Worm (Caenorhabditis elegans): ENCODE measurements around the gene bli-5.

DNA sequence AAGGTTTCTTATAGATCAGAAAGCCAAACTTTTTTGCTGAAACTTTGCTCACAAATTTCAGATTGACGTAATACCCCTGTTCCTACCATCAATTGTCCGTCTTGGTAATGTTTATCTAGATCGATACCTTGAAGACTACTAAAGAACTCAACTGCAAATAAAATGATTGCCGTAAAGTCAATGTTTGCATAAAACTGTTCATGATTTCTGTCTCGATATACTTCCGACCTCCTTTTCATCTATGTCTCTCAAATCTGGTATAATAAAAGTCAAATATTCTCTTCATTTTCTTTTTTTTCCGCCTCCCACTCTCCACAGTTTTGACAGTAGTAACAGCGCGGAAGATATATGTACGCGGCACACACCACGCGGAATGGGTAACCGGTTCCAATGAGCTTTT lies 24.1 kb downstream of the bli-5 start, which contains the start of gene nas-1:
- TF ChIP-seq him-1 (tag; optimal IDR thresholded peaks at IDR 0.05) (no peak), dao-5 (tag; optimal IDR thresholded peaks at IDR 0.05) (no peak), W03F9.2 (tag; optimal IDR thresholded peaks at IDR 0.05) (no peak)

Data from whole organism, L4/young adult.